Fruit fly (Drosophila melanogaster) whole organism, embryonic: ENCODE results near the gene CG5986.

Experiments
- Atf6 ChIP-seq: fragments of 200-800 bp; sonication (Bioruptor generic); IDR thresholded peaks from 2 replicates; pipeline ENCODE4 v1.3.6; 2022; ENCODE audit warnings: missing biosample characterization, missing genetic modification characterization
- B-H2 ChIP-seq: fragments of 200-800 bp; sonication (Bioruptor generic); optimal IDR thresholded peaks from 2 replicates; lab custom pipeline; 2018; ENCODE audit warnings: missing biosample characterization, mild to moderate bottlenecking, missing genetic modification characterization
- BEAF-32 ChIP-seq: fragments of 200-800 bp; sonication (Bioruptor generic); optimal IDR thresholded peaks from 3 replicates; lab custom pipeline; 2017; ENCODE audit warnings: missing biosample characterization, missing genetic modification characterization, mild to moderate bottlenecking, moderate library complexity, missing genetic modification reagents
- Blimp-1 ChIP-seq: fragments of 200-800 bp; sonication (Bioruptor generic); optimal IDR thresholded peaks from 3 replicates; lab custom pipeline; 2018; ENCODE audit warnings: missing biosample characterization, missing genetic modification characterization, mild to moderate bottlenecking, moderate library complexity, missing genetic modification reagents
- Bteb2 ChIP-seq: fragments of 200-800 bp; sonication (Bioruptor generic); optimal IDR thresholded peaks from 2 replicates; lab custom pipeline; 2016; ENCODE audit warnings: missing biosample characterization, missing genetic modification characterization
- CG10274 ChIP-seq: fragments of 200-800 bp; sonication (Bioruptor generic); optimal IDR thresholded peaks from 3 replicates; lab custom pipeline; 2017; ENCODE audit warnings: missing biosample characterization, mild to moderate bottlenecking, missing genetic modification characterization
- CG10543 ChIP-seq: fragments of 200-800 bp; sonication (Bioruptor generic); optimal IDR thresholded peaks from 3 replicates; lab custom pipeline; 2017; ENCODE audit warnings: missing biosample characterization, mild to moderate bottlenecking, missing genetic modification characterization, moderate library complexity
- CG11723 ChIP-seq: fragments of 200-800 bp; sonication (Bioruptor generic); optimal IDR thresholded peaks from 2 replicates; lab custom pipeline; 2017; ENCODE audit warnings: missing biosample characterization, mild to moderate bottlenecking, missing genetic modification characterization
- CG13287 ChIP-seq: fragments of 200-800 bp; sonication (Bioruptor generic); IDR thresholded peaks from 2 replicates; pipeline ENCODE4 v1.3.6; 2022; ENCODE audit warnings: missing biosample characterization, missing genetic modification characterization; ENCODE audit not compliant: partially characterized antibody
- CG14710 ChIP-seq: fragments of 200-800 bp; sonication (Bioruptor generic); optimal IDR thresholded peaks from 3 replicates; lab custom pipeline; 2019; ENCODE audit warnings: missing biosample characterization, mild to moderate bottlenecking, missing genetic modification characterization, moderate library complexity
- CG15073 ChIP-seq: fragments of 200-800 bp; sonication (Bioruptor generic); optimal IDR thresholded peaks from 2 replicates; lab custom pipeline; 2016; ENCODE audit warnings: missing biosample characterization, missing genetic modification characterization
- CG1602 ChIP-seq: fragments of 200-800 bp; sonication (Bioruptor generic); optimal IDR thresholded peaks from 3 replicates; lab custom pipeline; 2016; ENCODE audit warnings: missing biosample characterization, missing genetic modification characterization
- CG16813 ChIP-seq: fragments of 200-800 bp; sonication (Bioruptor generic); IDR thresholded peaks from 3 replicates; pipeline ENCODE4 v1.3.6; 2022; ENCODE audit warnings: missing biosample characterization, missing genetic modification characterization; ENCODE audit not compliant: partially characterized antibody
- CG17186 ChIP-seq: fragments of 200-800 bp; sonication (Bioruptor generic); optimal IDR thresholded peaks from 3 replicates; lab custom pipeline; 2017; ENCODE audit warnings: missing biosample characterization, missing genetic modification reagents, missing genetic modification characterization
- CG17328 ChIP-seq: fragments of 200-800 bp; sonication (Bioruptor generic); IDR thresholded peaks from 2 replicates; pipeline ENCODE4 v1.3.6; 2022; ENCODE audit warnings: missing biosample characterization, missing genetic modification characterization
- CG17612 ChIP-seq: fragments of 200-800 bp; sonication (Bioruptor generic); IDR thresholded peaks from 2 replicates; pipeline ENCODE4 v1.3.6; 2022; ENCODE audit warnings: missing biosample characterization, missing genetic modification characterization
- CG18011 ChIP-seq: fragments of 200-800 bp; sonication (Bioruptor generic); optimal IDR thresholded peaks from 2 replicates; lab custom pipeline; 2017; ENCODE audit warnings: missing biosample characterization, missing genetic modification characterization, mild to moderate bottlenecking, moderate library complexity, missing genotype
- CG33557 ChIP-seq: fragments of 200-800 bp; sonication (Bioruptor generic); optimal IDR thresholded peaks from 2 replicates; lab custom pipeline; 2019; ENCODE audit warnings: missing biosample characterization, mild to moderate bottlenecking, missing genetic modification characterization, moderate library complexity
- CG3995 ChIP-seq: fragments of 200-800 bp; sonication (Bioruptor generic); optimal IDR thresholded peaks from 3 replicates; lab custom pipeline; 2016; ENCODE audit warnings: missing biosample characterization, missing genetic modification characterization
- CG4404 ChIP-seq: fragments of 200-800 bp; sonication (Bioruptor generic); IDR thresholded peaks from 2 replicates; pipeline ENCODE4 v1.3.6; 2022; ENCODE audit warnings: missing biosample characterization, missing genetic modification characterization
- CG6654 ChIP-seq: fragments of 200-800 bp; sonication (Bioruptor generic); optimal IDR thresholded peaks from 2 replicates; lab custom pipeline; 2017; ENCODE audit warnings: missing biosample characterization, mild to moderate bottlenecking, missing genetic modification characterization
- CG6689 ChIP-seq: fragments of 200-800 bp; sonication (Bioruptor generic); IDR thresholded peaks from 2 replicates; pipeline ENCODE4 v1.3.6; 2022; ENCODE audit warnings: missing biosample characterization, missing genetic modification characterization
- CG7928 ChIP-seq: fragments of 200-800 bp; sonication (Bioruptor generic); optimal IDR thresholded peaks from 2 replicates; lab custom pipeline; 2017; ENCODE audit warnings: missing biosample characterization, mild to moderate bottlenecking, missing genetic modification characterization
- CG8089 ChIP-seq: fragments of 200-800 bp; sonication (Bioruptor generic); optimal IDR thresholded peaks from 3 replicates; lab custom pipeline; 2016; ENCODE audit warnings: missing biosample characterization, missing genetic modification characterization
- Doc2 ChIP-seq: fragments of 200-800 bp; sonication (Bioruptor generic); IDR thresholded peaks from 2 replicates; pipeline ENCODE4 v1.3.6; 2022; ENCODE audit warnings: missing biosample characterization, missing genetic modification characterization
- Dref ChIP-seq: fragments of 200-800 bp; sonication (Bioruptor generic); IDR thresholded peaks from 2 replicates; pipeline ENCODE4 v1.3.6; 2022; ENCODE audit warnings: missing biosample characterization, missing genetic modification characterization
- E2f1 ChIP-seq: fragments of 200-800 bp; sonication (Bioruptor generic); IDR thresholded peaks from 2 replicates; pipeline ENCODE4 v1.3.6; 2022; ENCODE audit warnings: missing biosample characterization, missing genetic modification characterization
- Gug ChIP-seq: fragments of 200-800 bp; sonication (Bioruptor generic); IDR thresholded peaks from 4 replicates; pipeline ENCODE4 v1.3.6; 2022; ENCODE audit warnings: missing biosample characterization, missing genetic modification characterization
- HLH3B ChIP-seq: fragments of 200-800 bp; sonication (Bioruptor generic); IDR thresholded peaks from 2 replicates; pipeline ENCODE4 v1.3.6; 2022; ENCODE audit warnings: missing biosample characterization, missing genetic modification characterization
- Hsf ChIP-seq: fragments of 200-800 bp; sonication (Bioruptor generic); optimal IDR thresholded peaks from 3 replicates; lab custom pipeline; 2016; ENCODE audit warnings: missing biosample characterization, missing genetic modification characterization
- Kr ChIP-seq: fragments of 200-800 bp; sonication (Bioruptor generic); optimal IDR thresholded peaks from 2 replicates; lab custom pipeline; 2017; ENCODE audit warnings: missing biosample characterization, mild to moderate bottlenecking, missing genetic modification characterization
- MBD-R2 ChIP-seq: fragments of 200-800 bp; sonication (Bioruptor generic); IDR thresholded peaks from 2 replicates; pipeline ENCODE4 v1.3.6; 2022; ENCODE audit warnings: missing biosample characterization, missing genetic modification characterization
- Mrtf ChIP-seq: fragments of 200-800 bp; sonication (Bioruptor generic); IDR thresholded peaks from 3 replicates; pipeline ENCODE4 v1.3.6; 2022; ENCODE audit warnings: missing biosample characterization, missing genetic modification characterization
- Poxn ChIP-seq: fragments of 200-800 bp; sonication (Bioruptor generic); IDR thresholded peaks from 2 replicates; pipeline ENCODE4 v1.3.6; 2022; ENCODE audit warnings: missing biosample characterization, missing genetic modification characterization
- Rfx ChIP-seq: fragments of 200-800 bp; sonication (Bioruptor generic); IDR thresholded peaks from 2 replicates; pipeline ENCODE4 v1.3.6; 2022; ENCODE audit warnings: missing biosample characterization, missing genetic modification characterization
- az2 ChIP-seq: fragments of 200-800 bp; sonication (Bioruptor generic); optimal IDR thresholded peaks from 3 replicates; lab custom pipeline; 2016; ENCODE audit warnings: missing biosample characterization, missing genetic modification characterization
- bab2 ChIP-seq: fragments of 200-800 bp; sonication (Bioruptor generic); optimal IDR thresholded peaks from 2 replicates; lab custom pipeline; 2016; ENCODE audit warnings: missing biosample characterization, missing genetic modification characterization
- bsh ChIP-seq, 2 experiments: fragments of 200-800 bp; sonication (Bioruptor generic); optimal IDR thresholded peaks; 2 replicates each; lab custom pipeline; 2017 to 2018; ENCODE audit warnings: mild to moderate bottlenecking in 2 of 2, missing biosample characterization in 2 of 2, missing genetic modification characterization in 2 of 2, moderate library complexity in 1 of 2
- corto ChIP-seq: fragments of 200-800 bp; sonication (Bioruptor generic); optimal IDR thresholded peaks from 2 replicates; lab custom pipeline; 2016; ENCODE audit warnings: missing biosample characterization, mild to moderate bottlenecking, missing genetic modification characterization, moderate library complexity
- crp ChIP-seq, 2 experiments: fragments of 200-800 bp; sonication (Bioruptor generic); optimal IDR thresholded peaks; 2 replicates in 1 of 2; 3 replicates in 1 of 2; lab custom pipeline; 2017; ENCODE audit warnings: missing biosample characterization in 2 of 2, missing genetic modification characterization in 2 of 2, mild to moderate bottlenecking in 1 of 2, moderate library complexity in 1 of 2
- danr ChIP-seq: fragments of 200-800 bp; sonication (Bioruptor generic); IDR thresholded peaks from 2 replicates; pipeline ENCODE4 v1.3.6; 2022; ENCODE audit warnings: missing biosample characterization, missing genetic modification characterization
- dm ChIP-seq: fragments of 200-800 bp; sonication (Bioruptor generic); optimal IDR thresholded peaks from 3 replicates; lab custom pipeline; 2016; ENCODE audit warnings: missing biosample characterization, missing genetic modification characterization
- fd96Cb ChIP-seq: fragments of 200-800 bp; sonication (Bioruptor generic); optimal IDR thresholded peaks from 2 replicates; lab custom pipeline; 2018; ENCODE audit warnings: missing biosample characterization, mild to moderate bottlenecking, missing genetic modification characterization, moderate library complexity
- nerfin-1 ChIP-seq: fragments of 200-800 bp; sonication (Bioruptor generic); optimal IDR thresholded peaks from 3 replicates; lab custom pipeline; 2019; ENCODE audit warnings: missing biosample characterization, mild to moderate bottlenecking, missing genetic modification characterization, moderate library complexity
- pzg ChIP-seq: fragments of 200-800 bp; sonication (Bioruptor generic); optimal IDR thresholded peaks from 3 replicates; lab custom pipeline; 2018; ENCODE audit warnings: missing biosample characterization, mild to moderate bottlenecking, missing genetic modification characterization, moderate library complexity
- sima ChIP-seq: fragments of 200-800 bp; sonication (Bioruptor generic); optimal IDR thresholded peaks from 2 replicates; lab custom pipeline; 2016; ENCODE audit warnings: missing biosample characterization, missing genetic modification characterization
- sna ChIP-seq: fragments of 200-800 bp; sonication (Bioruptor generic); IDR thresholded peaks from 2 replicates; pipeline ENCODE4 v1.3.6; 2022; ENCODE audit warnings: missing biosample characterization, missing genetic modification characterization; ENCODE audit not compliant: partially characterized antibody
- tna ChIP-seq: fragments of 200-800 bp; sonication (Bioruptor generic); IDR thresholded peaks from 2 replicates; pipeline ENCODE4 v1.3.6; 2022; ENCODE audit warnings: missing biosample characterization, missing genetic modification characterization; ENCODE audit not compliant: partially characterized antibody
- trem ChIP-seq: fragments of 200-800 bp; optimal IDR thresholded peaks from 3 replicates; lab custom pipeline; 2019; ENCODE audit warnings: missing biosample characterization, mild to moderate bottlenecking, missing genetic modification characterization, moderate library complexity

CG5986 gene

dm6 chr3R:24054227-24054626 lies 6.6 kb downstream of the CG5986 start, which contains the start of gene CG6000 (continued):
- TF ChIP-seq Doc2 (GFP tag; lab: Robert Waterston, UW) (no peak), crp (GFP tag; optimal IDR thresholded peaks at IDR 0.05; lab: Kevin White, UChicago) (peak in 1 of 2 experiments; percentile 87), MBD-R2 (GFP tag; lab: Robert Waterston, UW) (peak; percentile 55), CG13287 (GFP tag; lab: Robert Waterston, UW) (peak; percentile 49; the same call in 1 of the 2 replicates), CG14710 (tag; lab: Kevin White, UChicago) (no peak), trem (tag; lab: Kevin White, UChicago) (peak; percentile 31), corto (no peak), CG8089 (GFP tag; lab: Kevin White, UChicago) (no peak), Dref (peak; percentile 38; the same call in 1 of the 2 replicates)

DNA sequence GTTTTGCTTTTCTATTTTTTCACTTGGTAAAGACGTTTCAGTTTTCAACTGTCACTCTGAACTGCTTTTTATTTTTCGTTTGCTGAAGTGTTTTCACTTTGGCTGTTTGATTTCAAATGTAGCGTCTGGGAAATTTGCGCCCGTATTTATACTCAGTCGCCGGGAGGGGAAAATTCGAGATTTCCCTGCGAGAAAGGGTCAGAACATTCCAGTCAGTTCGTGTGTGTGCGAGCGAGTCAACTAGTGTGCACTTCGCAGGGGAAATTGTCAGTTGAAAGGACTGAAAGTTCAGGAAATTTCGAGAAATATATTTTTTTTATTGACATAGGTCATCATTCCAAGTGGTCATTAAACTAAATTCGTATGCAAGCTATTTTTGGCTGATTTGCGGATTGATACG lies 9.6 kb downstream of the CG5986 start, which contains the start of gene Hsp68:
Hsp68 (minus strand) TSS at position 123 of the 400 bp plus-strand sequence.
- TF ChIP-seq CG4404 (GFP tag; lab: Robert Waterston, UW) (no peak), Kr (GFP tag; lab: Kevin White, UChicago) (no peak), Hsf (GFP tag; lab: Kevin White, UChicago) (no peak), bsh (GFP tag; optimal IDR thresholded peaks at IDR 0.05; lab: Kevin White, UChicago) (peak in 1 of 2 experiments; percentile 13), Dref (no peak), Mrtf (GFP tag; lab: Robert Waterston, UW) (no peak), CG6689 (GFP tag; lab: Robert Waterston, UW) (no peak), CG11723 (GFP tag; lab: Kevin White, UChicago) (no peak), CG15073 (GFP tag; lab: Kevin White, UChicago) (no peak), sna (GFP tag; lab: Robert Waterston, UW) (0 out of 2 replicates have a peak, but pooled peaks have one; percentile 50), Rfx (GFP tag; lab: Robert Waterston, UW) (0 out of 2 replicates have a peak, but pooled peaks have one; percentile 25), CG17328 (GFP tag; lab: Robert Waterston, UW) (no peak), E2f1 (GFP tag; lab: Robert Waterston, UW) (no peak), fd96Cb (tag; lab: Kevin White, UChicago) (no peak), pzg (GFP tag; lab: Kevin White, UChicago) (peak; percentile 15), CG16813 (GFP tag; lab: Robert Waterston, UW) (0 out of 3 replicates have a peak, but pooled peaks have one; percentile 12), Blimp-1 (GFP tag; lab: Kevin White, UChicago) (no peak), HLH3B (GFP tag; lab: Robert Waterston, UW) (no peak), CG1602 (GFP tag; lab: Kevin White, UChicago) (no peak), az2 (GFP tag; lab: Kevin White, UChicago) (no peak), CG17612 (GFP tag; lab: Robert Waterston, UW) (no peak), CG7928 (GFP tag; lab: Kevin White, UChicago) (no peak), Poxn (GFP tag; lab: Robert Waterston, UW) (no peak), bab2 (no peak), CG10543 (GFP tag; lab: Kevin White, UChicago) (peak; percentile 34), CG18011 (GFP tag; lab: Kevin White, UChicago) (no peak), CG33557 (GFP tag; lab: Kevin White, UChicago) (peak; percentile 40), BEAF-32 (no peak), nerfin-1 (peak; percentile 58), dm (GFP tag; lab: Kevin White, UChicago) (no peak), CG10274 (GFP tag; lab: Kevin White, UChicago) (no peak), CG17186 (GFP tag; lab: Kevin White, UChicago) (no peak), CG3995 (GFP tag; lab: Kevin White, UChicago) (no peak), Atf6 (GFP tag; lab: Robert Waterston, UW) (no peak), Gug (no peak), tna (GFP tag; lab: Robert Waterston, UW) (no peak), danr (GFP tag; lab: Robert Waterston, UW) (no peak), Bteb2 (GFP tag; lab: Kevin White, UChicago) (no peak), CG6654 (no peak), CG8089 (GFP tag; lab: Kevin White, UChicago) (no peak), B-H2 (GFP tag; lab: Kevin White, UChicago) (peak; percentile 1), sima (no peak)
